Fruit fly (Drosophila melanogaster) whole organism, embryonic: ENCODE measurements around the gene CG1317.

Experiments used
- Asciz ChIP-seq: fragments of 200-800 bp; sonication (Bioruptor generic); optimal IDR thresholded peaks from 2 replicates; lab custom pipeline; 2017; ENCODE audit warnings: missing biosample characterization, mild to moderate bottlenecking, missing genetic modification characterization, missing genetic modification reagents
- Atf6 ChIP-seq: fragments of 200-800 bp; sonication (Bioruptor generic); IDR thresholded peaks from 2 replicates; pipeline ENCODE4 v1.3.6; 2022; ENCODE audit warnings: missing biosample characterization, missing genetic modification characterization
- Bgb ChIP-seq: fragments of 200-800 bp; sonication (Bioruptor generic); IDR thresholded peaks from 2 replicates; pipeline ENCODE4 v1.3.6; 2022; ENCODE audit warnings: missing biosample characterization, missing genetic modification characterization; ENCODE audit not compliant: partially characterized antibody
- CG12659 ChIP-seq: fragments of 200-800 bp; sonication (Bioruptor generic); optimal IDR thresholded peaks from 3 replicates; lab custom pipeline; 2017; ENCODE audit warnings: mild to moderate bottlenecking, missing biosample characterization, missing genetic modification reagents, missing genetic modification characterization
- CG13123 ChIP-seq: fragments of 200-800 bp; sonication (Bioruptor generic); optimal IDR thresholded peaks from 2 replicates; lab custom pipeline; 2016; ENCODE audit warnings: missing biosample characterization, missing genetic modification characterization
- CG13287 ChIP-seq: fragments of 200-800 bp; sonication (Bioruptor generic); IDR thresholded peaks from 2 replicates; pipeline ENCODE4 v1.3.6; 2022; ENCODE audit warnings: missing biosample characterization, missing genetic modification characterization; ENCODE audit not compliant: partially characterized antibody
- CG15269 ChIP-seq: fragments of 200-800 bp; sonication (Bioruptor generic); optimal IDR thresholded peaks from 2 replicates; lab custom pipeline; 2018; ENCODE audit warnings: missing biosample characterization, mild to moderate bottlenecking, missing genetic modification characterization, moderate library complexity
- CG17186 ChIP-seq: fragments of 200-800 bp; sonication (Bioruptor generic); optimal IDR thresholded peaks from 3 replicates; lab custom pipeline; 2017; ENCODE audit warnings: missing biosample characterization, missing genetic modification reagents, missing genetic modification characterization
- CG18476 ChIP-seq: fragments of 200-800 bp; sonication (Bioruptor generic); optimal IDR thresholded peaks from 2 replicates; lab custom pipeline; 2016; ENCODE audit warnings: missing biosample characterization, mild to moderate bottlenecking, missing genetic modification characterization
- CG2120 ChIP-seq: fragments of 200-800 bp; sonication (Bioruptor generic); optimal IDR thresholded peaks from 3 replicates; lab custom pipeline; 2016; ENCODE audit warnings: missing biosample characterization, missing genetic modification characterization
- CG31224 ChIP-seq: fragments of 200-800 bp; sonication (Bioruptor generic); IDR thresholded peaks from 2 replicates; pipeline ENCODE4 v1.3.6; 2022; ENCODE audit warnings: missing biosample characterization, missing genetic modification characterization
- CG3838 ChIP-seq: fragments of 200-800 bp; sonication (Bioruptor generic); optimal IDR thresholded peaks from 3 replicates; lab custom pipeline; 2016; ENCODE audit warnings: missing biosample characterization, missing genetic modification characterization
- CG4424 ChIP-seq: fragments of 200-800 bp; sonication (Bioruptor generic); optimal IDR thresholded peaks from 3 replicates; lab custom pipeline; 2016; ENCODE audit warnings: missing biosample characterization, missing genetic modification characterization
- CG5245 ChIP-seq: fragments of 200-800 bp; sonication (Bioruptor generic); optimal IDR thresholded peaks from 3 replicates; lab custom pipeline; 2016; ENCODE audit warnings: missing biosample characterization, missing genetic modification characterization
- CG7963 ChIP-seq: fragments of 200-800 bp; sonication (Bioruptor generic); IDR thresholded peaks from 3 replicates; pipeline ENCODE4 v1.3.6; 2022; ENCODE audit warnings: missing biosample characterization, missing genetic modification characterization; ENCODE audit not compliant: partially characterized antibody
- CG8924 ChIP-seq: fragments of 200-800 bp; optimal IDR thresholded peaks from 3 replicates; lab custom pipeline; 2019; ENCODE audit warnings: missing biosample characterization, mild to moderate bottlenecking, missing genetic modification characterization, moderate library complexity
- CG9876 ChIP-seq: fragments of 200-800 bp; sonication (Bioruptor generic); optimal IDR thresholded peaks from 2 replicates; lab custom pipeline; 2016; ENCODE audit warnings: missing biosample characterization, missing genetic modification characterization
- CHES-1-like ChIP-seq: fragments of 200-800 bp; sonication (Bioruptor generic); optimal IDR thresholded peaks from 2 replicates; lab custom pipeline; 2016; ENCODE audit warnings: missing biosample characterization, missing genetic modification characterization
- Dbx ChIP-seq: fragments of 200-800 bp; sonication (Bioruptor generic); IDR thresholded peaks from 3 replicates; pipeline ENCODE4 v1.3.6; 2022; ENCODE audit warnings: missing biosample characterization, missing genetic modification characterization
- Deaf1 ChIP-seq: fragments of 200-800 bp; optimal IDR thresholded peaks from 3 replicates; lab custom pipeline; 2019; ENCODE audit warnings: missing biosample characterization, mild to moderate bottlenecking, missing genetic modification characterization, moderate library complexity
- Dfd ChIP-seq, 2 experiments: fragments of >200 bp; optimal IDR thresholded peaks; 2 replicates each; lab custom pipeline; 2017; ENCODE audit warnings: missing biosample characterization in 2 of 2, missing genetic modification characterization in 2 of 2
- Doc3 ChIP-seq: fragments of 200-800 bp; sonication (Bioruptor generic); IDR thresholded peaks from 3 replicates; pipeline ENCODE4 v1.3.6; 2022; ENCODE audit warnings: missing biosample characterization, missing genetic modification characterization; ENCODE audit not compliant: partially characterized antibody
- E2f1 ChIP-seq: fragments of 200-800 bp; sonication (Bioruptor generic); IDR thresholded peaks from 2 replicates; pipeline ENCODE4 v1.3.6; 2022; ENCODE audit warnings: missing biosample characterization, missing genetic modification characterization
- Ets65A ChIP-seq: fragments of 200-800 bp; sonication (Bioruptor generic); peaks from one replicate; lab custom pipeline; 2016; ENCODE audit warnings: missing biosample characterization, missing genetic modification characterization
- GATAe ChIP-seq: fragments of 200-800 bp; sonication (Bioruptor generic); conservative IDR thresholded peaks from 2 replicates; pipeline ENCODE4 v1.3.6; 2022; ENCODE audit warnings: missing biosample characterization, missing genetic modification characterization
- HLH4C ChIP-seq: fragments of 200-800 bp; sonication (Bioruptor generic); IDR thresholded peaks from 3 replicates; pipeline ENCODE4 v1.3.6; 2022; ENCODE audit warnings: missing biosample characterization, missing genetic modification characterization; ENCODE audit not compliant: partially characterized antibody
- Hey ChIP-seq: fragments of 200-800 bp; sonication (Bioruptor generic); optimal IDR thresholded peaks from 3 replicates; lab custom pipeline; 2018; ENCODE audit warnings: missing biosample characterization, mild to moderate bottlenecking, missing genetic modification characterization
- Hr3 ChIP-seq: fragments of 200-800 bp; sonication (Bioruptor generic); optimal IDR thresholded peaks from 3 replicates; lab custom pipeline; 2016; ENCODE audit warnings: missing biosample characterization, missing genetic modification characterization
- Nf-YC ChIP-seq: fragments of 200-800 bp; optimal IDR thresholded peaks from 3 replicates; lab custom pipeline; 2019; ENCODE audit warnings: missing biosample characterization, mild to moderate bottlenecking, missing genetic modification characterization, moderate library complexity
- Oaz ChIP-seq: fragments of 200-800 bp; sonication (Bioruptor generic); IDR thresholded peaks from 2 replicates; pipeline ENCODE4 v1.3.6; 2022; ENCODE audit warnings: missing biosample characterization, missing genetic modification characterization
- Scr ChIP-seq: fragments of 200-800 bp; sonication (Bioruptor generic); IDR thresholded peaks from 2 replicates; pipeline ENCODE4 v1.3.6; 2022; ENCODE audit warnings: missing biosample characterization, missing genetic modification characterization; ENCODE audit not compliant: partially characterized antibody
- Sin3A ChIP-seq: fragments of >200 bp; optimal IDR thresholded peaks from 2 replicates; lab custom pipeline; 2018
- Vsx1 ChIP-seq: fragments of 200-800 bp; sonication (Bioruptor generic); optimal IDR thresholded peaks from 2 replicates; lab custom pipeline; 2017; ENCODE audit warnings: missing biosample characterization, mild to moderate bottlenecking, missing genetic modification characterization, missing genetic modification reagents
- Xbp1 ChIP-seq: fragments of 200-800 bp; sonication (Bioruptor generic); optimal IDR thresholded peaks from 3 replicates; lab custom pipeline; 2016; ENCODE audit warnings: missing biosample characterization, mild to moderate bottlenecking, missing genetic modification characterization
- chn ChIP-seq: fragments of 200-800 bp; sonication (Bioruptor generic); optimal IDR thresholded peaks from 2 replicates; lab custom pipeline; 2016; ENCODE audit warnings: missing biosample characterization, missing genetic modification characterization
- emc ChIP-seq: fragments of 200-800 bp; sonication (Bioruptor generic); optimal IDR thresholded peaks from 2 replicates; lab custom pipeline; 2016; ENCODE audit warnings: missing biosample characterization, missing genetic modification characterization
- eve ChIP-seq, 2 experiments: fragments of >200 bp; optimal IDR thresholded peaks; 2 replicates each; lab custom pipeline; 2017; ENCODE audit warnings: missing biosample characterization in 2 of 2, missing genetic modification characterization in 2 of 2
- ewg ChIP-seq: fragments of 200-800 bp; sonication (Bioruptor generic); optimal IDR thresholded peaks from 3 replicates; lab custom pipeline; 2017; ENCODE audit warnings: mild to moderate bottlenecking, missing biosample characterization, missing genetic modification reagents, missing genetic modification characterization
- exex ChIP-seq: fragments of 200-800 bp; sonication (Bioruptor generic); optimal IDR thresholded peaks from 4 replicates; lab custom pipeline; 2018; ENCODE audit warnings: missing biosample characterization, mild to moderate bottlenecking, missing genetic modification characterization, moderate library complexity
- ftz-f1 ChIP-seq: fragments of 200-800 bp; sonication (Bioruptor generic); optimal IDR thresholded peaks from 2 replicates; lab custom pipeline; 2016; ENCODE audit warnings: missing biosample characterization, missing genetic modification characterization
- insv ChIP-seq, 2 experiments: fragments of 200-800 bp; sonication (Bioruptor generic); optimal IDR thresholded peaks; 3 replicates each; lab custom pipeline; 2016 to 2018; ENCODE audit warnings: missing biosample characterization in 2 of 2, missing genetic modification characterization in 2 of 2
- jing ChIP-seq: fragments of 200-800 bp; sonication (Bioruptor generic); optimal IDR thresholded peaks from 2 replicates; lab custom pipeline; 2018; ENCODE audit warnings: missing biosample characterization, mild to moderate bottlenecking, missing genetic modification characterization
- kah ChIP-seq: fragments of 200-800 bp; sonication (Bioruptor generic); optimal IDR thresholded peaks from 2 replicates; lab custom pipeline; 2018; ENCODE audit warnings: missing biosample characterization, mild to moderate bottlenecking, missing genetic modification characterization
- luna ChIP-seq: fragments of 200-800 bp; sonication (Bioruptor generic); optimal IDR thresholded peaks from 2 replicates; lab custom pipeline; 2016; ENCODE audit warnings: missing biosample characterization, missing genetic modification characterization
- prd ChIP-seq, 3 experiments: fragments of >200 bp in 2 of 3; fragments of 200-800 bp in 1 of 3; sonication (Bioruptor generic) in 1 of 3; optimal IDR thresholded peaks in 2 of 3; IDR thresholded peaks in 1 of 3; 2 replicates in 2 of 3; 3 replicates in 1 of 3; pipeline versions ENCODE4 v1.3.6 to Lab custom; 2017 to 2022; ENCODE audit warnings: missing biosample characterization in 1 of 3, missing genetic modification characterization in 1 of 3
- scrt ChIP-seq: fragments of 200-800 bp; sonication (Bioruptor generic); optimal IDR thresholded peaks from 2 replicates; lab custom pipeline; 2018; ENCODE audit warnings: missing biosample characterization, mild to moderate bottlenecking, missing genetic modification characterization, moderate library complexity
- sens ChIP-seq: fragments of 200-800 bp; sonication (Bioruptor generic); peaks from one replicate; lab custom pipeline; 2016; ENCODE audit warnings: missing biosample characterization, missing genetic modification characterization
- slou ChIP-seq: fragments of 200-800 bp; sonication (Bioruptor generic); optimal IDR thresholded peaks from 3 replicates; lab custom pipeline; 2016; ENCODE audit warnings: missing biosample characterization, missing genetic modification characterization
- ttk ChIP-seq: fragments of 200-800 bp; sonication (Bioruptor generic); IDR thresholded peaks from 2 replicates; pipeline ENCODE4 v2.1.2; 2022; ENCODE audit warnings: missing biosample characterization, missing genetic modification characterization
- tx ChIP-seq: fragments of 200-800 bp; sonication (Bioruptor generic); optimal IDR thresholded peaks from 2 replicates; lab custom pipeline; 2016; ENCODE audit warnings: missing biosample characterization, missing genetic modification characterization
- usp ChIP-seq: fragments of >200 bp; optimal IDR thresholded peaks from 2 replicates; lab custom pipeline; 2017; ENCODE audit warnings: missing biosample characterization, missing genetic modification characterization

Gene CG1317

dm6 chr3L:2322257-2322776 lies 49.4 kb downstream of the CG1317 start, which contains the start of gene MsR1 (continued):
- TF ChIP-seq Dfd (GFP tag; optimal IDR thresholded peaks at IDR 0.05; lab: Kevin White, UChicago) (no peak), Deaf1 (tag; lab: Kevin White, UChicago) (peak; percentile 82), Dbx (GFP tag; lab: Robert Waterston, UW) (no peak), CG8924 (tag; lab: Kevin White, UChicago) (no peak), exex (tag; lab: Kevin White, UChicago) (no peak), ftz-f1 (GFP tag; lab: Kevin White, UChicago) (no peak), Nf-YC (tag; lab: Kevin White, UChicago) (no peak), Hr3 (GFP tag; lab: Kevin White, UChicago) (no peak), CG2120 (GFP tag; lab: Kevin White, UChicago) (no peak), CG13123 (GFP tag; lab: Kevin White, UChicago) (no peak), scrt (GFP tag; lab: Kevin White, UChicago) (peak; percentile 82), CG31224 (GFP tag; lab: Robert Waterston, UW) (no peak), CG13287 (GFP tag; lab: Robert Waterston, UW) (no peak), CG15269 (no peak), insv (GFP tag; optimal IDR thresholded peaks at IDR 0.05; lab: Kevin White, UChicago) (no peak), CG4424 (GFP tag; lab: Kevin White, UChicago) (no peak), Atf6 (GFP tag; lab: Robert Waterston, UW) (no peak), Bgb (GFP tag; lab: Robert Waterston, UW) (no peak), CG3838 (GFP tag; lab: Kevin White, UChicago) (no peak), GATAe (GFP tag; lab: Robert Waterston, UW) (no peak), CG9876 (GFP tag; lab: Kevin White, UChicago) (no peak), CG7963 (GFP tag; lab: Robert Waterston, UW) (no peak), E2f1 (GFP tag; lab: Robert Waterston, UW) (no peak), Doc3 (GFP tag; lab: Robert Waterston, UW) (no peak), CG5245 (no peak), Xbp1 (GFP tag; lab: Kevin White, UChicago) (no peak), Asciz (GFP tag; lab: Kevin White, UChicago) (no peak), sens (GFP tag; lab: Kevin White, UChicago) (no peak), Hey (tag; lab: Kevin White, UChicago) (no peak), ewg (GFP tag; lab: Kevin White, UChicago) (peak; percentile 37), Sin3A (lab: Kevin White, UChicago) (no peak), jing (GFP tag; lab: Kevin White, UChicago) (no peak), Scr (GFP tag; lab: Robert Waterston, UW) (no peak), CG18476 (GFP tag; lab: Kevin White, UChicago) (no peak), kah (no peak), prd (optimal IDR thresholded peaks at IDR 0.05; lab: Kevin White, UChicago) (no peak), prd (GFP tag; IDR thresholded peaks at IDR 0.05; lab: Robert Waterston, UW) (no peak), CHES-1-like (no peak), ttk (GFP tag; lab: Robert Waterston, UW) (no peak), chn (GFP tag; lab: Kevin White, UChicago) (no peak), Oaz (GFP tag; lab: Robert Waterston, UW) (no peak), luna (GFP tag; lab: Kevin White, UChicago) (no peak), usp (GFP tag; lab: Kevin White, UChicago) (no peak), tx (GFP tag; lab: Kevin White, UChicago) (no peak), HLH4C (GFP tag; lab: Robert Waterston, UW) (0 out of 3 replicates have a peak, but pooled peaks have one; percentile 13), eve (GFP tag; optimal IDR thresholded peaks at IDR 0.05; lab: Kevin White, UChicago) (no peak), slou (GFP tag; lab: Kevin White, UChicago) (no peak), Ets65A (GFP tag; lab: Kevin White, UChicago) (peak; percentile 37), CG12659 (GFP tag; lab: Kevin White, UChicago) (no peak), CG17186 (GFP tag; lab: Kevin White, UChicago) (no peak), Vsx1 (no peak), emc (GFP tag; lab: Kevin White, UChicago) (no peak)
